Worm (Caenorhabditis elegans): Measurements from ENCODE around the gene F46B3.1.

ce11 chrV:20599795-20600194 is 2.8 kb upstream of the F46B3.1 start, which contains the start of gene col-163:
- no peak for TF ChIP-seq cog-1 (tag; optimal IDR thresholded peaks at IDR 0.05)
- TF ChIP-seq tab-1 (GFP tag; IDR thresholded peaks at IDR 0.05) = no peak
- no peak for TF ChIP-seq klf-2 (GFP tag; conservative IDR thresholded peaks at IDR 0.05)
